Worm (Caenorhabditis elegans) whole organism, midembryonic: Measurements from ENCODE around the gene srlf-13.

Experiments used
- T22C8.4 ChIP-seq: fragments of 200-800 bp; sonication (Bioruptor generic); IDR thresholded peaks from 2 replicates; pipeline ENCODE4 v1.3.6; 2022; ENCODE audit warnings: missing genetic modification characterization, missing compliant biosample characterization
- cog-1 ChIP-seq: sonication (generic microtip); optimal IDR thresholded peaks from 2 replicates; lab custom pipeline; 2016; ENCODE audit warnings: missing genetic modification characterization, missing compliant biosample characterization
- flt-1 ChIP-seq: fragments of 200-800 bp; sonication (Bioruptor generic); IDR thresholded peaks from 2 replicates; pipeline ENCODE4 v1.3.6; 2022; ENCODE audit warnings: missing genetic modification characterization, missing compliant biosample characterization
- klf-2 ChIP-seq: fragments of 200-800 bp; sonication (Bioruptor generic); conservative IDR thresholded peaks from 2 replicates; pipeline ENCODE4 v1.3.6; 2022; ENCODE audit warnings: missing genetic modification reagents, missing genetic modification characterization, missing compliant biosample characterization
- med-1 ChIP-seq: sonication (generic microtip); optimal IDR thresholded peaks from 2 replicates; lab custom pipeline; 2017; ENCODE audit warnings: missing genetic modification characterization, mild to moderate bottlenecking, missing compliant biosample characterization, antibody characterized with exemption, missing genetic modification reagents; ENCODE audit not compliant: insufficient read depth
- ref-1 ChIP-seq: fragments of 200-800 bp; sonication (Bioruptor generic); conservative IDR thresholded peaks from 2 replicates; pipeline ENCODE4 v1.3.6; 2022; ENCODE audit warnings: missing genetic modification reagents, missing genetic modification characterization, missing compliant biosample characterization
- ztf-23 ChIP-seq: fragments of 200-800 bp; sonication (Bioruptor generic); IDR thresholded peaks from 2 replicates; pipeline ENCODE4 v1.3.6; 2022; ENCODE audit warnings: missing genetic modification reagents, missing genetic modification characterization, missing compliant biosample characterization
- ztf-29 ChIP-seq: fragments of 200-800 bp; sonication (Bioruptor generic); IDR thresholded peaks from 2 replicates; pipeline ENCODE4 v1.3.6; 2022; ENCODE audit warnings: missing genetic modification reagents, missing genetic modification characterization, missing compliant biosample characterization

DNA sequence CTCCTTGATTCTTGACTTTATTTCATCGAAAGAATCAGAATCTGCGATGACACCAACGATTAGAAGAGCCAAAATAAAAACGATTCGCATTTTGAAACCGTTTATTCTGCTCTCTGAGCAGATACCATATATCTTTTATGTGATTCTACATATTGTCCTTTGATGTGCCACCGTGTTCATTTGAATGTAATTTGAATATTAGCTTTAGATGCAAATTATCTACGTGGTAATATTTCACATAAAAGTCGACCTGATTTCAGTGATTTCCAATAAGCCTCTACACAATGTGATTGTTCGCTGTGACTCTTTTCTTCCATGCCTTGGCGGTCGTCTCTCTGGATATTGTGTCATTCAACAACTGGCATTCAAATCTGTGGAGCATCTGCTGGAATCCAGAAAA, 2.7 kb upstream of the srlf-13 start, which contains the start of the genes F13E9.9 and F13E9.19:
- no peak for TF ChIP-seq flt-1 (GFP tag; lab: Robert Waterston, UW)
- no peak for TF ChIP-seq med-1 (GFP tag; lab: Kevin White, UChicago)
- TF ChIP-seq T22C8.4: no peak
- no peak for TF ChIP-seq klf-2 (GFP tag; lab: Robert Waterston, UW)
- no peak for TF ChIP-seq ref-1 (GFP tag; lab: Robert Waterston, UW)
- TF ChIP-seq cog-1: no peak
- no peak for TF ChIP-seq ztf-23
- TF ChIP-seq ztf-29: no peak
